Worm (Caenorhabditis elegans) whole organism, late embryonic: ENCODE data around the gene srbc-1.

Source experiments
- C08G9.2 ChIP-seq: sonication (generic microtip); optimal IDR thresholded peaks from 2 replicates; lab custom pipeline; 2016; ENCODE audit warnings: mild to moderate bottlenecking, missing genetic modification characterization, moderate library complexity, missing compliant biosample characterization
- K02D7.2 ChIP-seq: sonication (generic microtip); optimal IDR thresholded peaks from 2 replicates; lab custom pipeline; 2017; ENCODE audit warnings: mild to moderate bottlenecking, missing genetic modification characterization, missing compliant biosample characterization
- K09A11.1 ChIP-seq: sonication (generic microtip); optimal IDR thresholded peaks from 2 replicates; lab custom pipeline; 2017; ENCODE audit warnings: antibody characterized with exemption, mild to moderate bottlenecking, missing genetic modification characterization, missing compliant biosample characterization; ENCODE audit not compliant: insufficient read depth
- T23F11.4 ChIP-seq: fragments of 200-800 bp; sonication (Bioruptor generic); optimal IDR thresholded peaks from 2 replicates; lab custom pipeline; 2018; ENCODE audit warnings: mild to moderate bottlenecking, missing genetic modification characterization, missing compliant biosample characterization
- ahr-1 ChIP-seq: sonication (generic microtip); optimal IDR thresholded peaks from 2 replicates; lab custom pipeline; 2016; ENCODE audit warnings: missing genetic modification characterization, missing compliant biosample characterization
- ama-1 ChIP-seq: fragments of 150-350 bp; optimal IDR thresholded peaks from 2 replicates; lab custom pipeline; 2014
- ceh-14 ChIP-seq: sonication (generic microtip); optimal IDR thresholded peaks from 2 replicates; lab custom pipeline; 2016; ENCODE audit warnings: missing genotype, missing genetic modification characterization, missing compliant biosample characterization
- ceh-18 ChIP-seq: sonication (generic microtip); optimal IDR thresholded peaks from 2 replicates; lab custom pipeline; 2016; ENCODE audit warnings: missing genetic modification characterization, missing compliant biosample characterization
- ceh-19 ChIP-seq: fragments of 200-800 bp; sonication (Bioruptor generic); optimal IDR thresholded peaks from 2 replicates; lab custom pipeline; 2018; ENCODE audit warnings: mild to moderate bottlenecking, missing genetic modification characterization, missing compliant biosample characterization
- ceh-2 ChIP-seq: sonication (generic microtip); optimal IDR thresholded peaks from 2 replicates; lab custom pipeline; 2016; ENCODE audit warnings: missing genotype, missing genetic modification characterization, missing compliant biosample characterization
- ceh-22 ChIP-seq: sonication (generic microtip); optimal IDR thresholded peaks from 2 replicates; lab custom pipeline; 2017; ENCODE audit warnings: missing biosample characterization, missing genetic modification characterization
- ceh-30 ChIP-seq: fragments of 150-350 bp; optimal IDR thresholded peaks from 2 replicates; lab custom pipeline; 2014; ENCODE audit warnings: missing biosample characterization, missing genetic modification characterization
- ceh-45 ChIP-seq: fragments of 200-800 bp; sonication (Bioruptor generic); IDR thresholded peaks from 2 replicates; pipeline ENCODE4 v1.3.6; 2022; ENCODE audit warnings: missing genetic modification reagents, missing genetic modification characterization, missing compliant biosample characterization
- ceh-6 ChIP-seq: fragments of 200-800 bp; sonication (Bioruptor generic); optimal IDR thresholded peaks from 2 replicates; lab custom pipeline; 2018; ENCODE audit warnings: mild to moderate bottlenecking, missing genetic modification characterization, missing compliant biosample characterization
- ceh-9 ChIP-seq: sonication (generic microtip); optimal IDR thresholded peaks from 2 replicates; lab custom pipeline; 2016; ENCODE audit warnings: mild to moderate bottlenecking, missing genetic modification characterization, inconsistent platforms, missing compliant biosample characterization
- che-1 ChIP-seq: sonication (generic microtip); optimal IDR thresholded peaks from 2 replicates; lab custom pipeline; 2016; ENCODE audit warnings: mild to moderate bottlenecking, missing genetic modification characterization, missing compliant biosample characterization
- dmd-4 ChIP-seq: sonication (generic microtip); optimal IDR thresholded peaks from 2 replicates; lab custom pipeline; 2016; ENCODE audit warnings: borderline replicate concordance, missing genetic modification characterization, missing compliant biosample characterization
- dve-1 ChIP-seq: sonication (generic microtip); optimal IDR thresholded peaks from 2 replicates; lab custom pipeline; 2017; ENCODE audit warnings: antibody characterized with exemption, mild to moderate bottlenecking, missing genetic modification characterization, missing compliant biosample characterization
- elt-4 ChIP-seq: sonication (generic microtip); optimal IDR thresholded peaks from 2 replicates; lab custom pipeline; 2016; ENCODE audit warnings: missing genetic modification characterization, missing compliant biosample characterization
- hlh-13 ChIP-seq: fragments of 200-800 bp; sonication (Bioruptor generic); optimal IDR thresholded peaks from 2 replicates; lab custom pipeline; 2018; ENCODE audit warnings: mild to moderate bottlenecking, missing genetic modification characterization, missing compliant biosample characterization
- hlh-15 ChIP-seq: sonication (generic microtip); optimal IDR thresholded peaks from 2 replicates; lab custom pipeline; 2016; ENCODE audit warnings: missing genetic modification characterization, missing compliant biosample characterization
- lim-6 ChIP-seq: sonication (generic microtip); optimal IDR thresholded peaks from 2 replicates; lab custom pipeline; 2016; ENCODE audit warnings: missing genetic modification characterization, missing compliant biosample characterization
- madf-2 ChIP-seq: sonication (generic microtip); optimal IDR thresholded peaks from 2 replicates; lab custom pipeline; 2017; ENCODE audit warnings: missing genetic modification characterization, missing compliant biosample characterization
- nhr-232 ChIP-seq: sonication (generic microtip); optimal IDR thresholded peaks from 2 replicates; lab custom pipeline; 2016; ENCODE audit warnings: missing genetic modification characterization, missing compliant biosample characterization
- npax-4 ChIP-seq: sonication (generic microtip); optimal IDR thresholded peaks from 2 replicates; lab custom pipeline; 2016; ENCODE audit warnings: missing genetic modification characterization, missing compliant biosample characterization
- odd-2 ChIP-seq: sonication (generic microtip); optimal IDR thresholded peaks from 2 replicates; lab custom pipeline; 2017; ENCODE audit warnings: antibody characterized with exemption, mild to moderate bottlenecking, missing genetic modification characterization, missing compliant biosample characterization
- pat-9 ChIP-seq: fragments of 200-800 bp; sonication (Bioruptor generic); optimal IDR thresholded peaks from 2 replicates; lab custom pipeline; 2018; ENCODE audit warnings: mild to moderate bottlenecking, missing genetic modification characterization, moderate library complexity, missing compliant biosample characterization
- pax-1 ChIP-seq: fragments of 150-350 bp; optimal IDR thresholded peaks from 2 replicates; lab custom pipeline; 2014; ENCODE audit warnings: missing biosample characterization, missing genetic modification characterization
- pha-2 ChIP-seq: sonication (generic microtip); optimal IDR thresholded peaks from 2 replicates; lab custom pipeline; 2017; ENCODE audit warnings: mild to moderate bottlenecking, missing genetic modification characterization, missing compliant biosample characterization
- ref-2 ChIP-seq: sonication (generic microtip); optimal IDR thresholded peaks from 2 replicates; lab custom pipeline; 2016; ENCODE audit warnings: missing genetic modification characterization, missing compliant biosample characterization
- rnt-1 ChIP-seq: sonication (generic microtip); optimal IDR thresholded peaks from 2 replicates; lab custom pipeline; 2016; ENCODE audit warnings: missing genetic modification characterization, missing compliant biosample characterization
- sox-2 ChIP-seq: fragments of 200-800 bp; sonication (Bioruptor generic); IDR thresholded peaks from 2 replicates; pipeline ENCODE4 v1.3.6; 2022; ENCODE audit warnings: missing genetic modification reagents, missing genetic modification characterization, missing compliant biosample characterization
- sox-4 ChIP-seq: sonication (generic microtip); optimal IDR thresholded peaks from 2 replicates; lab custom pipeline; 2017; ENCODE audit warnings: mild to moderate bottlenecking, missing genetic modification characterization, inconsistent platforms, missing compliant biosample characterization
- syd-9 ChIP-seq: sonication (generic microtip); optimal IDR thresholded peaks from 2 replicates; lab custom pipeline; 2016; ENCODE audit warnings: mild to moderate bottlenecking, missing genetic modification characterization, moderate library complexity, missing compliant biosample characterization
- tbx-2 ChIP-seq: sonication (generic microtip); optimal IDR thresholded peaks from 2 replicates; lab custom pipeline; 2016; ENCODE audit warnings: missing genetic modification characterization, missing compliant biosample characterization
- tbx-7 ChIP-seq: sonication (generic microtip); optimal IDR thresholded peaks from 2 replicates; lab custom pipeline; 2016; ENCODE audit warnings: missing genotype, missing genetic modification characterization, missing compliant biosample characterization
- ttx-3 ChIP-seq: sonication (generic microtip); optimal IDR thresholded peaks from 2 replicates; lab custom pipeline; 2016; ENCODE audit warnings: missing genetic modification reagents, missing genetic modification characterization, missing compliant biosample characterization
- unc-3 ChIP-seq, 2 experiments: fragments of 200-800 bp in 1 of 2; sonication (Bioruptor generic) in 1 of 2; sonication (generic microtip) in 1 of 2; conservative IDR thresholded peaks in 1 of 2; optimal IDR thresholded peaks in 1 of 2; 2 replicates each; pipeline versions ENCODE4 v1.3.6 to Lab custom; 2016 to 2022; ENCODE audit warnings: missing compliant biosample characterization in 2 of 2, missing genetic modification characterization in 2 of 2, missing genetic modification reagents in 1 of 2
- unc-42 ChIP-seq: sonication (generic microtip); optimal IDR thresholded peaks from 2 replicates; lab custom pipeline; 2016; ENCODE audit warnings: missing genotype, missing genetic modification characterization, missing compliant biosample characterization
- unc-86 ChIP-seq: sonication (generic microtip); optimal IDR thresholded peaks from 2 replicates; lab custom pipeline; 2016; ENCODE audit warnings: missing genetic modification characterization, missing compliant biosample characterization
- zip-5 ChIP-seq: sonication (generic microtip); optimal IDR thresholded peaks from 2 replicates; lab custom pipeline; 2016; ENCODE audit warnings: missing genetic modification characterization, missing compliant biosample characterization
- ztf-16 ChIP-seq: sonication (generic microtip); optimal IDR thresholded peaks from 2 replicates; lab custom pipeline; 2017; ENCODE audit warnings: missing genetic modification characterization, missing compliant biosample characterization

Gene srbc-1

DNA sequence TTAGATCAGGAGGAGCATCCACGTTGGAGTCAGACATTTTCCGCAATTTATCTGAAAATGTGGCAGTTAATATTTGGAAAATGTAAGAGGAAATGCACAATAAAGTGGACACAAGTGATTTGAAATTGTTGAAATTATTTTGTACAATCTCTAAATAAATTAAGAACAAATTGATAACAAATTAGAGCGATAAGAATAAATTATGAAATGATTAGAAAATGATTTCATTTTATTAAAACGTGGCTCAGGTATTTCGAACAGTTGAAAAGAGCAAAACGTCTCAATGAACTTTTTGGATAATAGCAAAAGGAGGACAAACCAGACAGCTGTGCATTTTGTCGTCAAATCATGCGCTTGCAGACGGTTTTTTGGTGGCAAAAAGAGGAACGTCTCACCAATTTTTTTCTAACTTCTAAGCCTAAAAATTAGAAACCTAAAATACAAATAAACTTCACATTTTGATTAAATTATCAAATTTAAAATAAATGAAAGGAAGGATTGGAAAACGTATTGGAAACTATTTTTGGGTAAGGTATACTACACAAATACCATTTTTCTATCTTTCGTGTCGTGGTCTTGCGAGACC lies 44.7 kb upstream of the srbc-1 start, which contains the start of gene fbxa-65:
TSS of gene fbxa-65 (minus strand) at position 51 of the 586 bp plus-strand sequence.
- no peak for TF ChIP-seq ttx-3 (tag; lab: Kevin White, UChicago)
- no peak for TF ChIP-seq pax-1
- no peak for TF ChIP-seq ref-2 (tag; lab: Kevin White, UChicago)
- no peak for TF ChIP-seq ceh-18 (tag; lab: Kevin White, UChicago)
- TF ChIP-seq ceh-6 (GFP tag; lab: Kevin White, UChicago) = no peak
- no peak for TF ChIP-seq T23F11.4
- no peak for TF ChIP-seq unc-3 (GFP tag; conservative IDR thresholded peaks at IDR 0.05; lab: Robert Waterston, UW)
- no peak for TF ChIP-seq unc-3 (tag; optimal IDR thresholded peaks at IDR 0.05; lab: Kevin White, UChicago)
- no peak for TF ChIP-seq elt-4
- TF ChIP-seq unc-42 = no peak
- TF ChIP-seq dmd-4 (tag; lab: Kevin White, UChicago) = no peak
- TF ChIP-seq rnt-1 = no peak
- no peak for TF ChIP-seq ceh-2 (tag; lab: Kevin White, UChicago)
- no peak for TF ChIP-seq che-1 (tag; lab: Kevin White, UChicago)
- TF ChIP-seq zip-5 (tag; lab: Kevin White, UChicago) = no peak
- TF ChIP-seq ceh-19 = no peak

DNA sequence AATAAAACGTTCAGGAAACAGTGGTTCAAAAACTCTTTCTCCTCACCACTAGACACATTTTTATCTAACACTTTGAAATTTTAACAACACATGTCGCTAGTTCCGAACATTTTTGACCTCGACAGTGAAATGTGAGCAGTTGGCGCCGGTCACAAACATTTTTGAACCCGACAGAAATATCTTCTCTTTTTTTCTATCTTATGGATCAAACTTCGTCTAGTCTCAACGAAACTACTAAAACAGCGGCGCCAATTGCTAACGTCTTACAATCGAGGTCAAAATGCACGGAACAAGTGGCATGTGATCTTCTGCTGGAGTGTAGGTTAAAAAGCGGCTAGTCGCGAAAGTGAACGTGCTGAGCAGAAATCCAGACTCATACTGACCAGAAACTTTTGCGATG lies 42.2 kb upstream of the srbc-1 start:
- no peak for TF ChIP-seq npax-4 (tag; lab: Kevin White, UChicago)
- no peak for TF ChIP-seq ceh-22 (tag; lab: Kevin White, UChicago)
- no peak for TF ChIP-seq C08G9.2 (tag; lab: Kevin White, UChicago)
- TF ChIP-seq ceh-9 (tag; lab: Kevin White, UChicago) = no peak
- TF ChIP-seq sox-4 (tag; lab: Kevin White, UChicago) = no peak
- no peak for TF ChIP-seq elt-4
- TF ChIP-seq syd-9 (tag; lab: Kevin White, UChicago) = no peak
- no peak for TF ChIP-seq unc-86
- TF ChIP-seq pha-2 (tag; lab: Kevin White, UChicago) = no peak
- TF ChIP-seq unc-3 (GFP tag; conservative IDR thresholded peaks at IDR 0.05; lab: Robert Waterston, UW) = no peak
- no peak for TF ChIP-seq unc-3 (tag; optimal IDR thresholded peaks at IDR 0.05; lab: Kevin White, UChicago)
- no peak for TF ChIP-seq pat-9
- TF ChIP-seq ceh-14 (tag; lab: Kevin White, UChicago) = no peak
- TF ChIP-seq ceh-30 (tag; lab: Kevin White, UChicago) = no peak
- TF ChIP-seq ceh-2 (tag; lab: Kevin White, UChicago) = no peak
- TF ChIP-seq lim-6 (tag; lab: Kevin White, UChicago) = no peak
- no peak for TF ChIP-seq ceh-18 (tag; lab: Kevin White, UChicago)
- TF ChIP-seq hlh-15 (tag; lab: Kevin White, UChicago) = no peak
- no peak for TF ChIP-seq T23F11.4

ce11 chrV:3342504-3342903 lies 40.7 kb upstream of the srbc-1 start, which contains the start of gene C17B7.3:
Gene C17B7.3, plus strand, starts transcription at chrV:3342804.
- TF ChIP-seq hlh-13 (GFP tag; lab: Kevin White, UChicago) = no peak
- TF ChIP-seq ceh-14 (tag; lab: Kevin White, UChicago) = no peak
- no peak for TF ChIP-seq ceh-30 (tag; lab: Kevin White, UChicago)
- no peak for TF ChIP-seq madf-2 (tag; lab: Kevin White, UChicago)
- no peak for TF ChIP-seq dve-1 (tag; lab: Kevin White, UChicago)
- TF ChIP-seq ceh-19 = no peak
- TF ChIP-seq ahr-1 (tag; lab: Kevin White, UChicago) = no peak
- no peak for TF ChIP-seq tbx-7
- no peak for TF ChIP-seq pha-2 (tag; lab: Kevin White, UChicago)
- TF ChIP-seq ceh-6 (GFP tag; lab: Kevin White, UChicago) = no peak
- no peak for TF ChIP-seq elt-4
- TF ChIP-seq ceh-45 (GFP tag; lab: Robert Waterston, UW) = no peak
- no peak for TF ChIP-seq pat-9
- TF ChIP-seq hlh-15 (tag; lab: Kevin White, UChicago) = no peak
- TF ChIP-seq ttx-3 (tag; lab: Kevin White, UChicago) = no peak

DNA sequence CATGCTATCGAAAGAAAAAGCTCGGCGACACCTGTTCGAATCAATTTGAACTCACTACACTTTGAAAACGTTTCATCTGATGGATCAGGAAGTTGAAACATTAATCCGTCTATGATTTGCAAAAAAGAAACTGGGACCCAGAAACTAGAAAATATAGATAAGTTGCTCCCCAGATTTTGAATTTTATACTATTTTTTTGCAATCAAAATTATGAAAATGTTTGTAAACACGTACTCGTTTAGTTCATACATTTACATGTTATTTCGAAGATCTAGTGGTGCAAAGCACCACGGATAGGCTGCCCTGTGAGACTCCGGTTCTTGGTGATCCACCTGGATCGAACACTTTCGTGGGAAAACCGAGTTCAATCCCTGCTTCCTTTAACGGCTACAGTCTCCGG lies 40.1 kb upstream of the srbc-1 start, which contains the start of gene C17B7.10:
TSS of gene C17B7.10 (minus strand) at position 101 of the 400 bp plus-strand sequence.
- TF ChIP-seq nhr-232 (tag; lab: Kevin White, UChicago) (no peak), npax-4 (tag; lab: Kevin White, UChicago) (no peak), sox-4 (tag; lab: Kevin White, UChicago) (no peak), ama-1 (lab: Kevin White, UChicago) (no peak), unc-3 (GFP tag; conservative IDR thresholded peaks at IDR 0.05; lab: Robert Waterston, UW) (no peak), unc-3 (tag; optimal IDR thresholded peaks at IDR 0.05; lab: Kevin White, UChicago) (no peak), tbx-2 (tag; lab: Kevin White, UChicago) (no peak), sox-2 (GFP tag; lab: Robert Waterston, UW) (no peak), K02D7.2 (tag; lab: Kevin White, UChicago) (no peak), odd-2 (tag; lab: Kevin White, UChicago) (no peak), madf-2 (tag; lab: Kevin White, UChicago) (no peak), ceh-6 (GFP tag; lab: Kevin White, UChicago) (no peak), K09A11.1 (tag; lab: Kevin White, UChicago) (no peak), ztf-16 (tag; lab: Kevin White, UChicago) (no peak), T23F11.4 (no peak)
- TF ChIP-seq, all 69 proteins: peak for 0
